Worm (Caenorhabditis elegans): ENCODE measurements around the gene acs-7.

DNA sequence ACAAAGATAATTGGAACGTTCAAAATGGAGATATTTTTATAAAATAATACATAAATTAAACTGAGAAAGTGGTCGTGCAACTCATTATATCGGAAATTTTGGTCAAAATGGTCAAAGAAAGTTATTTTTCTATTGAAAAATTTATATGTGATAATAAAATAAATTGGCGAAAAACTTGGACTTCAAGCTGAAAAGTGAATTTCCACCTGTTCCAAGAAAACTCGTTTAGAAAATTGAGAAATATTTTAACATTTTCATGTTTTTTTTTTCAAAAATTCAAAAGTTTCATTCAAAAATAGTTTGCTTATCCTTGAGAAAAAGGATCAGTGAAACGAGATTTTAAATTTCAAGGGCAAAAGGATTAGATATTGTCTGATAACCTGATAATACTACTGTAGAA is 12.8 kb upstream of the acs-7 start:
- TF ChIP-seq ztf-23 (GFP tag; IDR thresholded peaks at IDR 0.05) (no peak), tab-1 (GFP tag; IDR thresholded peaks at IDR 0.05) (no peak), klf-2 (GFP tag; conservative IDR thresholded peaks at IDR 0.05) (no peak), flt-1 (GFP tag; IDR thresholded peaks at IDR 0.05) (no peak), ztf-29 (GFP tag; IDR thresholded peaks at IDR 0.05) (no peak), T22C8.4 (GFP tag; IDR thresholded peaks at IDR 0.05) (no peak)
